Fruit fly (Drosophila melanogaster) whole organism, prepupa: ENCODE results near the gene Sfp24Bc.

Experiments used
- Blimp-1 ChIP-seq: fragments of 200-800 bp; sonication (Bioruptor generic); optimal IDR thresholded peaks from 3 replicates; lab custom pipeline; 2017; ENCODE audit warnings: missing biosample characterization, missing genetic modification characterization, mild to moderate bottlenecking, moderate library complexity, missing genetic modification reagents
- CG11294 ChIP-seq: fragments of 200-800 bp; sonication (Bioruptor generic); IDR thresholded peaks from 2 replicates; pipeline ENCODE4 v1.3.6; 2022; ENCODE audit warnings: missing biosample characterization, missing genetic modification characterization
- CG11762 ChIP-seq: fragments of 200-800 bp; sonication (Bioruptor generic); optimal IDR thresholded peaks from 3 replicates; lab custom pipeline; 2016; ENCODE audit warnings: missing biosample characterization, missing genetic modification characterization; ENCODE audit not compliant: insufficient read depth
- CG11902 ChIP-seq: fragments of 200-800 bp; sonication (Bioruptor generic); optimal IDR thresholded peaks from 3 replicates; lab custom pipeline; 2016; ENCODE audit warnings: missing biosample characterization, missing genetic modification characterization
- CG15336 ChIP-seq: fragments of 200-800 bp; sonication (Bioruptor generic); IDR thresholded peaks from 2 replicates; pipeline ENCODE4 v1.3.6; 2022; ENCODE audit warnings: missing biosample characterization, missing genetic modification characterization
- CG1621 ChIP-seq: fragments of 200-800 bp; sonication (Bioruptor generic); optimal IDR thresholded peaks from 3 replicates; lab custom pipeline; 2018; ENCODE audit warnings: missing biosample characterization, mild to moderate bottlenecking, missing genetic modification characterization
- CG16779 ChIP-seq: fragments of 200-800 bp; sonication (Bioruptor generic); optimal IDR thresholded peaks from 3 replicates; lab custom pipeline; 2017; ENCODE audit warnings: missing biosample characterization, mild to moderate bottlenecking, missing genetic modification characterization
- CG34406 ChIP-seq: fragments of 200-800 bp; sonication (Bioruptor generic); optimal IDR thresholded peaks from 3 replicates; lab custom pipeline; 2016; ENCODE audit warnings: missing biosample characterization, missing genetic modification characterization
- CG3919 ChIP-seq: fragments of 200-800 bp; sonication (Bioruptor generic); optimal IDR thresholded peaks from 3 replicates; lab custom pipeline; 2016; ENCODE audit warnings: missing biosample characterization, missing genetic modification characterization
- CG6792 ChIP-seq: fragments of 200-800 bp; sonication (Bioruptor generic); optimal IDR thresholded peaks from 3 replicates; lab custom pipeline; 2016; ENCODE audit warnings: missing biosample characterization, missing genetic modification characterization
- CG6854 ChIP-seq: fragments of 200-800 bp; sonication (Bioruptor generic); optimal IDR thresholded peaks from 2 replicates; lab custom pipeline; 2017; ENCODE audit warnings: missing biosample characterization, mild to moderate bottlenecking, missing genetic modification characterization
- CG7368 ChIP-seq: fragments of 200-800 bp; sonication (Bioruptor generic); optimal IDR thresholded peaks from 3 replicates; lab custom pipeline; 2016; ENCODE audit warnings: missing biosample characterization, missing genetic modification characterization
- CG8119 ChIP-seq: fragments of 200-800 bp; sonication (Bioruptor generic); IDR thresholded peaks from 3 replicates; pipeline ENCODE4 v1.3.6; 2022; ENCODE audit warnings: missing biosample characterization, missing genetic modification characterization
- Eip93F ChIP-seq: fragments of 200-800 bp; sonication (Bioruptor generic); optimal IDR thresholded peaks from 2 replicates; lab custom pipeline; 2016; ENCODE audit warnings: missing biosample characterization, mild to moderate bottlenecking, missing genetic modification characterization
- Ets21C ChIP-seq: fragments of 200-800 bp; sonication (Bioruptor generic); optimal IDR thresholded peaks from 3 replicates; lab custom pipeline; 2016; ENCODE audit warnings: missing biosample characterization, missing genetic modification characterization
- Ets96B ChIP-seq: fragments of 200-800 bp; optimal IDR thresholded peaks from 2 replicates; lab custom pipeline; 2019; ENCODE audit warnings: missing biosample characterization, mild to moderate bottlenecking, missing genetic modification characterization, moderate library complexity
- Gug ChIP-seq: fragments of 200-800 bp; sonication (Bioruptor generic); IDR thresholded peaks from 2 replicates; pipeline ENCODE4 v1.3.6; 2022; ENCODE audit warnings: missing biosample characterization, missing genetic modification characterization
- Hr38 ChIP-seq: sonication (Bioruptor generic); optimal IDR thresholded peaks from 2 replicates; lab custom pipeline; 2016; ENCODE audit warnings: missing biosample characterization, missing genetic modification characterization
- Lpt ChIP-seq: fragments of 200-800 bp; sonication (Bioruptor generic); optimal IDR thresholded peaks from 3 replicates; lab custom pipeline; 2016; ENCODE audit warnings: missing biosample characterization, missing genetic modification characterization
- Met ChIP-seq: fragments of 200-800 bp; sonication (Bioruptor generic); optimal IDR thresholded peaks from 3 replicates; lab custom pipeline; 2016; ENCODE audit warnings: missing biosample characterization, missing genetic modification characterization
- OdsH ChIP-seq: fragments of 200-800 bp; sonication (Bioruptor generic); optimal IDR thresholded peaks from 3 replicates; lab custom pipeline; 2016; ENCODE audit warnings: missing biosample characterization, missing genetic modification characterization
- cyc ChIP-seq: fragments of 200-800 bp; sonication (Bioruptor generic); optimal IDR thresholded peaks from 3 replicates; lab custom pipeline; 2016; ENCODE audit warnings: missing biosample characterization, missing genetic modification characterization
- dac ChIP-seq: fragments of 200-800 bp; sonication (Bioruptor generic); optimal IDR thresholded peaks from 2 replicates; lab custom pipeline; 2017; ENCODE audit warnings: missing biosample characterization, mild to moderate bottlenecking, missing genetic modification characterization
- eg ChIP-seq: fragments of 200-800 bp; sonication (Bioruptor generic); IDR thresholded peaks from 3 replicates; pipeline ENCODE4 v1.3.6; 2022; ENCODE audit warnings: missing biosample characterization, missing genetic modification characterization
- esn ChIP-seq: fragments of 200-800 bp; sonication (Bioruptor generic); optimal IDR thresholded peaks from 2 replicates; lab custom pipeline; 2016; ENCODE audit warnings: missing biosample characterization, mild to moderate bottlenecking, missing genetic modification characterization, moderate library complexity
- fd59A ChIP-seq: fragments of 200-800 bp; sonication (Bioruptor generic); optimal IDR thresholded peaks from 2 replicates; lab custom pipeline; 2017; ENCODE audit warnings: missing biosample characterization, mild to moderate bottlenecking, missing genetic modification characterization, missing genetic modification reagents
- fkh ChIP-seq: fragments of 200-800 bp; sonication (Bioruptor generic); optimal IDR thresholded peaks from 3 replicates; lab custom pipeline; 2017; ENCODE audit warnings: missing biosample characterization, mild to moderate bottlenecking, missing genetic modification characterization, moderate library complexity
- lz ChIP-seq: fragments of 200-800 bp; sonication (Bioruptor generic); optimal IDR thresholded peaks from 3 replicates; lab custom pipeline; 2016; ENCODE audit warnings: missing biosample characterization, missing genetic modification characterization
- net ChIP-seq: fragments of 200-800 bp; sonication (Bioruptor generic); optimal IDR thresholded peaks from 3 replicates; lab custom pipeline; 2016; ENCODE audit warnings: missing biosample characterization, missing genetic modification characterization
- salr ChIP-seq, 2 experiments: fragments of 200-800 bp; sonication (Bioruptor generic); optimal IDR thresholded peaks; 3 replicates each; lab custom pipeline; 2016 to 2018; ENCODE audit warnings: missing biosample characterization in 2 of 2, missing genetic modification characterization in 2 of 2, mild to moderate bottlenecking in 1 of 2
- ss ChIP-seq, 2 experiments: fragments of 200-800 bp; sonication (Bioruptor generic); optimal IDR thresholded peaks; 2 replicates in 1 of 2; 3 replicates in 1 of 2; lab custom pipeline; 2017 to 2018; ENCODE audit warnings: mild to moderate bottlenecking in 2 of 2, missing biosample characterization in 2 of 2, missing genetic modification characterization in 2 of 2, moderate library complexity in 1 of 2
- svp ChIP-seq: fragments of 200-800 bp; sonication (Bioruptor generic); peaks from one replicate; lab custom pipeline; 2016; ENCODE audit warnings: missing biosample characterization, missing genetic modification characterization
- topi ChIP-seq: fragments of 200-800 bp; sonication (Bioruptor generic); optimal IDR thresholded peaks from 3 replicates; lab custom pipeline; 2016; ENCODE audit warnings: missing biosample characterization, missing genetic modification characterization
- vri ChIP-seq: fragments of 200-800 bp; sonication (Bioruptor generic); optimal IDR thresholded peaks from 3 replicates; lab custom pipeline; 2016; ENCODE audit warnings: missing biosample characterization, mild to moderate bottlenecking, missing genetic modification characterization

Gene Sfp24Bc

dm6 chr2L:3699895-3700294 lies 29.5 kb upstream of the Sfp24Bc start, which contains the start of gene CG42465:
CG42465 (plus strand) TSS chr2L:3700195.
- no peak for TF ChIP-seq salr (GFP tag; optimal IDR thresholded peaks at IDR 0.05; lab: Kevin White, UChicago)
- no peak for TF ChIP-seq cyc (GFP tag; lab: Kevin White, UChicago)
- no peak for TF ChIP-seq CG3919 (GFP tag; lab: Kevin White, UChicago)
- TF ChIP-seq Ets21C (GFP tag; lab: Kevin White, UChicago): no peak
- TF ChIP-seq CG7368 (GFP tag; lab: Kevin White, UChicago): no peak
- no peak for TF ChIP-seq CG15336
- no peak for TF ChIP-seq vri (GFP tag; lab: Kevin White, UChicago)
- no peak for TF ChIP-seq topi (GFP tag; lab: Kevin White, UChicago)
- TF ChIP-seq CG34406 (GFP tag; lab: Kevin White, UChicago): no peak
- TF ChIP-seq CG8119 (GFP tag; lab: Robert Waterston, UW): no peak
- no peak for TF ChIP-seq Gug (GFP tag; lab: Robert Waterston, UW)
- TF ChIP-seq Lpt (GFP tag; lab: Kevin White, UChicago): no peak
- TF ChIP-seq CG6792: no peak

DNA sequence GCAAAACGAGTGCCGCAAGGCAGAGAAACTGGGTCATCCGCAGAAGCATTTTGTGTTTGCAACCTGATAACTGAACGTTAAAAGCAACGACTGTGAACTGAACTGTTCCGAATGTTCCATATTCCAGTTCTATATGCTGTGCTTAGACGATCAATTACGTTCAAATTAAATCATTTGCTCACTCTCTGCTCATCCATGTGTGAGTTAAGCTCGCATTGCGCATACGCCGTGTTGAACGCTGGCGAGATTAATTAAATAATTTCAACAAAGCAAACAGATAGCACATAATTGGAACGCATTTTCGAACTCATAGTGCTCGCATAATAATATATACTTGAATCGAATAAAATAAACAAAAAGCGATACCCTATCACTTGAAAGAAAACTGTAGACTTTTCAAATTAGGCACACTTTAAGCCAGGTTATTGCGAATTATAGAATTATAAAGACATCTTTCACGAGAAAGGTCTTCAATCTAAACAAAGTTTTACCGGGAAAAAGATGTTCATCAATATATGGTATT lies 28.7 kb upstream of the Sfp24Bc start, which contains the start of the genes CG10031 and CG42464:
Gene CG10031 (minus strand): TSS at position 101 of the 523 bp plus-strand sequence.
Gene CG42464 (plus strand): TSS at position 473 of the 523 bp plus-strand sequence.
- TF ChIP-seq net (GFP tag; lab: Kevin White, UChicago): no peak
- TF ChIP-seq CG11762 (GFP tag; lab: Kevin White, UChicago): no peak
- no peak for TF ChIP-seq CG16779 (tag; lab: Kevin White, UChicago)
- TF ChIP-seq fkh: no peak
- TF ChIP-seq Ets96B (tag; lab: Kevin White, UChicago): no peak
- no peak for TF ChIP-seq vri (GFP tag; lab: Kevin White, UChicago)
- TF ChIP-seq CG11902 (GFP tag; lab: Kevin White, UChicago): no peak
- no peak for TF ChIP-seq svp (GFP tag; lab: Kevin White, UChicago)

DNA sequence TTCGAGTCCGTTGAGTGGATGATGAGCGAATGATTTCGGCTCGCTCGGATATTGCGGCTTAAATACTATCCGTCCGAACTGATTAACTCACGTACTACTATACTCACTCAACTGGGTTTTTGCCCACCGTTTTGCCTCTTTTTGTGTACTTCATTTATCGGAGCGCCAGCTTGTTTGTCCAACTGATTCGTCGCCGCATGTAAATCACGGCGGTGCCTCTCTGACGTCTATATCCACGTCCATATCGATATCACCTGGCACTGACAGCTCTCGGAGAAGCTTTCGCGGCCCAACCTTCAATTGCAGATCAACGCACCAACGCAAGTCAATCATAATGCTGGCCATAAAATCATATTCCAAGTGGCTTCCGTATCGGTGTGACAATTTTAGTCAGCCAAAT lies 27.4 kb upstream of the Sfp24Bc start, which contains the start of gene CG3604:
Gene CG3604 (minus strand): TSS at position 101 of the 400 bp plus-strand sequence.
- TF ChIP-seq CG8119 (GFP tag; lab: Robert Waterston, UW) (no peak), CG15336 (no peak), svp (GFP tag; lab: Kevin White, UChicago) (peak; percentile 33), dac (GFP tag; lab: Kevin White, UChicago) (no peak)

DNA sequence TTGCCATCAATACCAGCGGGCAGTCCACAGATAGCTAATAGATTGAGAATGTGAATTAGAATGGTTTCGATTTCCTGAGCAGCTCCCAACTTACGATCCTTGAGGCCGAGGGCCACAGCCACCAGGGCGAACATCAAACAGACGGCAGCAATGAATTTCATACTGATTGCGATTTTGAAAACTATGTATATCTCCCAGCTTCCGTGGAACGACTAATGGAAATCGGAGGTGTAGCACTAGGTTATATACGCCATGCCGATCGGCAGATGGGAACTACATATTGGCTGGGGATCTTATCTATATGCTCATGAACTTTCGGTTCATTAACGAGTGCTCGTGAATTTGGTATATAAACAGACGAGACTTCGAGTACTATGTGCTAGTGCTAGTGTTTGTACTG lies 26.1 kb upstream of the Sfp24Bc start, which contains the start of gene IM33:
Gene IM33 (minus strand): TSS at position 221 of the 400 bp plus-strand sequence.
- TF ChIP-seq Lpt (GFP tag; lab: Kevin White, UChicago): no peak
- no peak for TF ChIP-seq CG11294 (GFP tag; lab: Robert Waterston, UW)
- TF ChIP-seq ss (GFP tag; optimal IDR thresholded peaks at IDR 0.05; lab: Kevin White, UChicago): no peak
- no peak for TF ChIP-seq topi (GFP tag; lab: Kevin White, UChicago)
- TF ChIP-seq lz (GFP tag; lab: Kevin White, UChicago): no peak
- no peak for TF ChIP-seq eg (GFP tag; lab: Robert Waterston, UW)
- no peak for TF ChIP-seq fkh
- no peak for TF ChIP-seq Eip93F (GFP tag; lab: Kevin White, UChicago)
- TF ChIP-seq OdsH (GFP tag; lab: Kevin White, UChicago): no peak
- TF ChIP-seq CG11902 (GFP tag; lab: Kevin White, UChicago): no peak
- no peak for TF ChIP-seq dac (GFP tag; lab: Kevin White, UChicago)
- TF ChIP-seq fd59A: no peak
- TF ChIP-seq Blimp-1 (GFP tag; lab: Kevin White, UChicago): no peak
- TF ChIP-seq Met (GFP tag; lab: Kevin White, UChicago): no peak
- no peak for TF ChIP-seq esn (GFP tag; lab: Kevin White, UChicago)
- TF ChIP-seq CG6854 (GFP tag; lab: Kevin White, UChicago): no peak
- TF ChIP-seq CG1621 (tag; lab: Kevin White, UChicago): no peak
- TF ChIP-seq Hr38 (GFP tag; lab: Kevin White, UChicago): no peak
- no peak for TF ChIP-seq CG16779 (tag; lab: Kevin White, UChicago)
- no peak for TF ChIP-seq CG34406 (GFP tag; lab: Kevin White, UChicago)
